Worm (Caenorhabditis elegans): ENCODE data around the gene cct-6.
A peak's percentile ranks its signal among the peaks of the same experiment; 100 is the strongest.

Gene cct-6

DNA sequence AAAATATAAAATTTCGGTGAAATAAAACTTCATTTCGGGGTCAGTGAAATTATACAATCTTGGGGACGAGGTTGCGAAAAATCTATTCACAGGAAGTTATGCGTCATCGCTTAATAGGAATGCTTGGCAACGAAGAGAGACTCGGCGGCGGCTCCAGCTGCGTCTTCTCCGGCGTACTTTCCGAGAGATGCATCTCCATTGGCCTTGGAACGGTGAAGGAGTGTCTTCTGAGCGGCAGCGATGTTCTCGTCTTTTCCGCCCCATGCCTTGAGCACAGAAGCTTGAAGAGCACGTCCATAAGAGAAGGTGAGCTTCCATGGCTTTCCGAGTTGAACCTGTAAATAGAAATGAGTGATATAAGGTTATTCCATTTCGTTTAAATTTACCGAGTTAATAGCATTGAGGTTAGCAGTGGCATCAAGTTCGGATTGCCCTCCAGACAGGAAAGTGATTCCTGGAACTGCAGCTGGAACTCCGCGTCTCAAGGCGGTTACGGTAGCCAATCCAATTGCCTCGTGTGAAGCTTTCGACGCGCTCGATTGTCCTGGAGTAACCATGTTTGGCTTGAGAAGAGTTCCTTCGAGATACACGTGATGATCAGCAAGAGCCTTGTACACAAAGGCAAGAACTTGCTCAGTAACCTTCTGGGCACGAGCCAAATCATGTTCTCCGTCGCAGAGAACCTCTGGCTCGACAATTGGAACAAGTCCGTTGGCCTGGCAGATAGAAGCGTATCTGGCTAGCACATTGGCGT is 19.4 kb upstream of the cct-6 start:
- TF ChIP-seq set-16 (GFP tag; IDR thresholded peaks at IDR 0.05) (peak; percentile 67), nhr-42 (GFP tag; IDR thresholded peaks at IDR 0.05) (0 out of 2 replicates have a peak, but pooled peaks have one; percentile 5), nhr-41 (GFP tag; IDR thresholded peaks at IDR 0.05) (no peak), ZK337.2 (GFP tag; IDR thresholded peaks at IDR 0.05) (no peak), egl-27 (tag; optimal IDR thresholded peaks at IDR 0.05) (no peak), T20F7.1 (GFP tag; optimal IDR thresholded peaks at IDR 0.05) (peak; percentile 12), mdl-1 (tag; optimal IDR thresholded peaks at IDR 0.05) (no peak), madf-9 (GFP tag; conservative IDR thresholded peaks at IDR 0.05) (no peak), hlh-11 (tag; optimal IDR thresholded peaks at IDR 0.05) (no peak), daf-8 (GFP tag; IDR thresholded peaks at IDR 0.05) (no peak), php-3 (GFP tag; IDR thresholded peaks at IDR 0.05) (0 out of 2 replicates have a peak, but pooled peaks have one; percentile 8), D1046.2 (GFP tag; IDR thresholded peaks at IDR 0.05) (0 out of 2 replicates have a peak, but pooled peaks have one; percentile 47), nhr-77 (tag; optimal IDR thresholded peaks at IDR 0.05) (no peak), aha-1 (tag) (peak; percentile 94), sdz-12 (GFP tag; optimal IDR thresholded peaks at IDR 0.05) (no peak), skn-1 (tag; optimal IDR thresholded peaks at IDR 0.05) (peak; percentile 22)

DNA sequence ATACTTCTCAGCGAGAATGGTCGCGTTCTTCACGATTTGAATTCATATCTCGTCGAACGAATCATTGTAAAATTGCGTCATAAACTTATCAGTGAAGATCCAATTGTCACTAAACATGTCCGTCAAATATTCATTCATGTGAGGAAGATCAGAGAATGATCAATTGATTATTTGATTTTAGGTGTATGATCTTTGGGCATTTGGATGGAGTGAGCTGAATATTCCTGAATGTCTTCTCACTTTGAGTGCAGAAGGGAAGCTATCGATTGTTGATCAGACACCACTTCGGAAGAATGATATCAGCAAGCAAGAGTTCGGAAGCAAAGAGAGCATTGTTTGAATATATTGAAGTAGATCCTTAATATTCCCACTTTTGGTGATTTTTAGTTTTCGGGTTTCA is 18.8 kb upstream of the cct-6 start:
- TF ChIP-seq ZK337.2 (GFP tag; IDR thresholded peaks at IDR 0.05), result no peak
- TF ChIP-seq F26F4.8 (GFP tag; conservative IDR thresholded peaks at IDR 0.05), result no peak
- peak; percentile 11 for TF ChIP-seq dpl-1 (GFP tag; optimal IDR thresholded peaks at IDR 0.05)
- no peak for TF ChIP-seq D1046.2 (GFP tag; IDR thresholded peaks at IDR 0.05)
- TF ChIP-seq lir-3 (tag; optimal IDR thresholded peaks at IDR 0.05), result no peak
- TF ChIP-seq Y105C5A.15 (GFP tag; IDR thresholded peaks at IDR 0.05), result no peak
- no peak for TF ChIP-seq snpc-4 (tag; optimal IDR thresholded peaks at IDR 0.05)
- no peak for TF ChIP-seq ztf-11 (tag; optimal IDR thresholded peaks at IDR 0.05)
- TF ChIP-seq attf-4 (tag; optimal IDR thresholded peaks at IDR 0.05), result no peak
- TF ChIP-seq spr-1 (tag; optimal IDR thresholded peaks at IDR 0.05), result peak; percentile 22
- TF ChIP-seq nhr-42 (GFP tag; IDR thresholded peaks at IDR 0.05), result no peak
- TF ChIP-seq ceh-82 (tag; optimal IDR thresholded peaks at IDR 0.05), result no peak
- no peak for TF ChIP-seq sdz-12 (GFP tag; optimal IDR thresholded peaks at IDR 0.05)
- TF ChIP-seq egl-27 (tag; optimal IDR thresholded peaks at IDR 0.05), result no peak
- peak; percentile 68 for TF ChIP-seq Y75B8A.6 (GFP tag; IDR thresholded peaks at IDR 0.05)
- no peak for TF ChIP-seq lin-1 (GFP tag; IDR thresholded peaks at IDR 0.05)
- TF ChIP-seq T20F7.1 (GFP tag; optimal IDR thresholded peaks at IDR 0.05), result peak; percentile 74
- peak in 1 of 2 experiments; percentile 62 for TF ChIP-seq lsy-2 (tag; optimal IDR thresholded peaks at IDR 0.05)
- TF ChIP-seq ctbp-1 (GFP tag; IDR thresholded peaks at IDR 0.05), result no peak
- no peak for TF ChIP-seq fos-1 (tag; optimal IDR thresholded peaks at IDR 0.05)
- no peak for TF ChIP-seq egl-43 (GFP tag; IDR thresholded peaks at IDR 0.05)
- peak; percentile 80 for TF ChIP-seq mep-1 (tag; optimal IDR thresholded peaks at IDR 0.05)
- no peak for TF ChIP-seq ces-1 (GFP tag; optimal IDR thresholded peaks at IDR 0.05)
- TF ChIP-seq T26A8.4 (GFP tag; IDR thresholded peaks at IDR 0.05), result peak; percentile 31; the same call in 1 of the 2 replicates
- TF ChIP-seq nhr-25 (tag; optimal IDR thresholded peaks at IDR 0.05; ENCODE audit: borderline replicate concordance, insufficient read depth), result peak; percentile 85
- TF ChIP-seq lim-7 (GFP tag; IDR thresholded peaks at IDR 0.05), result no peak
- no peak for TF ChIP-seq fkh-10 (GFP tag; optimal IDR thresholded peaks at IDR 0.05)
- no peak for TF ChIP-seq snpc-1.2 (GFP tag; IDR thresholded peaks at IDR 0.05)
- no peak for TF ChIP-seq nhr-237 (tag; optimal IDR thresholded peaks at IDR 0.05)
- TF ChIP-seq unc-39 (tag; optimal IDR thresholded peaks at IDR 0.05), result no peak
- TF ChIP-seq ceh-62 (tag; optimal IDR thresholded peaks at IDR 0.05), result no peak
- TF ChIP-seq unc-62 (GFP tag; optimal IDR thresholded peaks at IDR 0.05 in 1 of 2), result peak in 1 of 2 experiments; percentile 98
- TF ChIP-seq unc-62 (tag; optimal IDR thresholded peaks at IDR 0.05), result no peak
- no peak for TF ChIP-seq spr-3 (GFP tag; optimal IDR thresholded peaks at IDR 0.05)
- no peak for TF ChIP-seq ztf-7 (tag; optimal IDR thresholded peaks at IDR 0.05)
- TF ChIP-seq nhr-11 (tag; optimal IDR thresholded peaks at IDR 0.05), result no peak
- TF ChIP-seq saeg-2 (GFP tag; IDR thresholded peaks at IDR 0.05), result no peak
- TF ChIP-seq aha-1 (tag), result peak; percentile 92
- no peak for TF ChIP-seq daf-8 (GFP tag; IDR thresholded peaks at IDR 0.05)
- TF ChIP-seq nhr-102 (tag; optimal IDR thresholded peaks at IDR 0.05), result peak; percentile 51
- no peak for TF ChIP-seq tra-1 (GFP tag; IDR thresholded peaks at IDR 0.05)

Measured in whole organism, L4 larva.